Fruit fly (Drosophila melanogaster) whole organism: Measurements from ENCODE around the gene Pkc98E.

ENCODE experiments used
- CG8478 ChIP-seq: fragments of >200 bp; optimal IDR thresholded peaks from 2 replicates; lab custom pipeline; 2018; ENCODE audit warnings: inconsistent platforms
- pan ChIP-seq: fragments of >200 bp; optimal IDR thresholded peaks from 2 replicates; lab custom pipeline; 2017
- psq ChIP-seq: fragments of >200 bp; optimal IDR thresholded peaks from 2 replicates; lab custom pipeline; 2017

- TF ChIP-seq CG8478 (lab: Kevin White, UChicago), result no peak
- no peak for TF ChIP-seq psq (lab: Kevin White, UChicago)
- no peak for TF ChIP-seq pan (lab: Kevin White, UChicago)
Observed at dm6 chr3R:29059385-29059784, 20.4 kb downstream of the Pkc98E start.
